Worm (Caenorhabditis elegans) whole organism, early embryonic: ENCODE data around the gene ogr-2.

Source experiments
- B0310.2 ChIP-seq: sonication (generic microtip); optimal IDR thresholded peaks from 2 replicates; lab custom pipeline; 2016; ENCODE audit warnings: mild to moderate bottlenecking, missing genetic modification characterization, missing compliant biosample characterization
- aly-1 ChIP-seq: sonication (generic microtip); optimal IDR thresholded peaks from 2 replicates; lab custom pipeline; 2016; ENCODE audit warnings: missing genetic modification characterization, missing compliant biosample characterization
- ama-1 ChIP-seq: fragments of 150-350 bp; optimal IDR thresholded peaks from 2 replicates; lab custom pipeline; 2014
- ceh-36 ChIP-seq: sonication (generic microtip); optimal IDR thresholded peaks from 2 replicates; lab custom pipeline; 2016; ENCODE audit warnings: missing genetic modification characterization, inconsistent platforms, missing compliant biosample characterization
- ets-7 ChIP-seq: sonication (generic microtip); optimal IDR thresholded peaks from 2 replicates; lab custom pipeline; 2016; ENCODE audit warnings: missing genotype, missing genetic modification characterization, missing compliant biosample characterization
- hmbx-1 ChIP-seq: sonication (generic microtip); optimal IDR thresholded peaks from 2 replicates; lab custom pipeline; 2016; ENCODE audit warnings: mild to moderate bottlenecking, missing genetic modification characterization, missing compliant biosample characterization
- hmg-4 ChIP-seq: fragments of 200-800 bp; sonication (Bioruptor generic); optimal IDR thresholded peaks from 2 replicates; lab custom pipeline; 2018; ENCODE audit warnings: mild to moderate bottlenecking, missing genetic modification characterization, missing compliant biosample characterization
- hnd-1 ChIP-seq: sonication (generic microtip); optimal IDR thresholded peaks from 2 replicates; lab custom pipeline; 2016; ENCODE audit warnings: missing genetic modification characterization, missing compliant biosample characterization
- tra-4 ChIP-seq: sonication (generic microtip); optimal IDR thresholded peaks from 2 replicates; lab custom pipeline; 2017; ENCODE audit warnings: missing genetic modification characterization, missing compliant biosample characterization

DNA sequence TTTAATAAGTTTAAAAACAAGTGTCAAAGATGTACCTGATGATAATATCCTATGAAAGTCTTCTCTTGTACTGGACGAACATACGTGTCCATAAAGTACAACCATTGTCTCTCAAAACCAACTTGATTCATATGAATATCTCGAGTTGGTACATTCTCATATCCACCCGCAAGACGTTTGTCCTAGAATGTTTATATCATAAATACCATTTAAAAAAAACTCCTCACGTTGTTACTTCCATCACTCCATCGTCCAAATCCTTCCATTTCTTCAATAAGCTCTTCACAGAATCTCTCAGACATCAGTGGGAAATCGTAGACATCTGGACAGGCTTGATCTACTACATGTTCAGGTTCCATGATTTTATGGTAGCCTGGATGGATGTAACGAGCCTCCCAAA lies 5.5 kb upstream of the ogr-2 start:
- TF ChIP-seq ets-7 (tag; lab: Kevin White, UChicago) (no peak), ama-1 (lab: Kevin White, UChicago) (no peak), aly-1 (tag; lab: Kevin White, UChicago) (no peak), hnd-1 (tag; lab: Kevin White, UChicago) (no peak), hmbx-1 (no peak), B0310.2 (tag; lab: Kevin White, UChicago) (no peak), tra-4 (no peak), ceh-36 (tag; lab: Kevin White, UChicago) (no peak), hmg-4 (GFP tag; lab: Kevin White, UChicago) (no peak)
